Worm (Caenorhabditis elegans) whole organism, L4 larva: Measurements from ENCODE around the gene W04G3.13.

Source experiments
- ZK546.5 ChIP-seq, 2 experiments: sonication (generic microtip); optimal IDR thresholded peaks; 2 replicates each; lab custom pipeline; 2017; ENCODE audit warnings: missing biosample characterization in 2 of 2, missing genetic modification characterization in 2 of 2
- ama-1 ChIP-seq: fragments of 150-350 bp; optimal IDR thresholded peaks from 2 replicates; lab custom pipeline; 2014; ENCODE audit warnings: inconsistent platforms, mixed read lengths
- nhr-237 ChIP-seq: sonication (generic microtip); optimal IDR thresholded peaks from 2 replicates; lab custom pipeline; 2017; ENCODE audit warnings: missing biosample characterization, missing genetic modification characterization
- nhr-28 ChIP-seq: fragments of 150-350 bp; optimal IDR thresholded peaks from 2 replicates; lab custom pipeline; 2014; ENCODE audit warnings: missing biosample characterization, missing genetic modification characterization
- sdz-12 ChIP-seq: fragments of 200-800 bp; sonication (Bioruptor generic); optimal IDR thresholded peaks from 2 replicates; lab custom pipeline; 2018; ENCODE audit warnings: mild to moderate bottlenecking, missing genetic modification characterization, missing compliant biosample characterization
- snpc-4 ChIP-seq: fragments of 150-350 bp; optimal IDR thresholded peaks from 2 replicates; lab custom pipeline; 2014; ENCODE audit warnings: missing biosample characterization, missing genetic modification characterization
- spr-1 ChIP-seq: sonication (generic microtip); optimal IDR thresholded peaks from 2 replicates; lab custom pipeline; 2016; ENCODE audit warnings: mild to moderate bottlenecking, missing genetic modification characterization, missing compliant biosample characterization
- unc-39 ChIP-seq: sonication (generic microtip); optimal IDR thresholded peaks from 2 replicates; lab custom pipeline; 2017; ENCODE audit warnings: missing biosample characterization, missing genetic modification characterization
- zfp-3 ChIP-seq: fragments of 200-800 bp; sonication (Bioruptor generic); conservative IDR thresholded peaks from 2 replicates; pipeline ENCODE4 v1.3.6; 2022; ENCODE audit warnings: missing genetic modification reagents, missing genetic modification characterization, missing compliant biosample characterization

ce11 chrX:11122412-11122811, 42.8 kb upstream of the W04G3.13 start:
- TF ChIP-seq ZK546.5 (tag; optimal IDR thresholded peaks at IDR 0.05; lab: Kevin White, UChicago), result no peak
- TF ChIP-seq unc-39, result no peak
- TF ChIP-seq sdz-12, result no peak
- no peak for TF ChIP-seq spr-1
- no peak for TF ChIP-seq ama-1 (lab: Kevin White, UChicago)
- TF ChIP-seq snpc-4 (tag; lab: Kevin White, UChicago), result no peak
- no peak for TF ChIP-seq nhr-237 (tag; lab: Kevin White, UChicago)
- TF ChIP-seq zfp-3 (GFP tag; lab: Robert Waterston, UW), result no peak
- no peak for TF ChIP-seq nhr-28 (tag; lab: Kevin White, UChicago)
